Worm (Caenorhabditis elegans) whole organism, L1 larva: ENCODE measurements around the gene C05E4.7.

Experiments used
- aha-1 ChIP-seq: fragments of 150-350 bp; optimal IDR thresholded peaks from 2 replicates; lab custom pipeline; 2014; ENCODE audit warnings: missing biosample characterization, missing genetic modification characterization
- alr-1 ChIP-seq: fragments of 200-800 bp; sonication (Bioruptor generic); optimal IDR thresholded peaks from 2 replicates; lab custom pipeline; 2018; ENCODE audit warnings: borderline replicate concordance, mild to moderate bottlenecking, missing genetic modification characterization, missing compliant biosample characterization
- elt-2 ChIP-seq: sonication (generic microtip); optimal IDR thresholded peaks from 2 replicates; lab custom pipeline; 2016; ENCODE audit warnings: missing genetic modification characterization, mild to moderate bottlenecking, inconsistent platforms, missing compliant biosample characterization, missing genetic modification reagents
- fos-1 ChIP-seq: fragments of 150-350 bp; optimal IDR thresholded peaks from 2 replicates; lab custom pipeline; 2014; ENCODE audit warnings: missing biosample characterization, missing genetic modification characterization
- lin-14 ChIP-seq: fragments of 200-800 bp; sonication (Bioruptor generic); optimal IDR thresholded peaks from 2 replicates; lab custom pipeline; 2018; ENCODE audit warnings: mild to moderate bottlenecking, missing genetic modification characterization, moderate library complexity, missing compliant biosample characterization
- nhr-84 ChIP-seq: sonication (generic microtip); optimal IDR thresholded peaks from 2 replicates; lab custom pipeline; 2017; ENCODE audit warnings: missing biosample characterization, missing genetic modification characterization
- nhr-90 ChIP-seq: sonication (generic microtip); optimal IDR thresholded peaks from 2 replicates; lab custom pipeline; 2016; ENCODE audit warnings: mild to moderate bottlenecking, missing genetic modification characterization, missing compliant biosample characterization; ENCODE audit not compliant: poor library complexity
- pax-3 ChIP-seq: fragments of 200-800 bp; sonication (Bioruptor generic); optimal IDR thresholded peaks from 2 replicates; lab custom pipeline; 2018; ENCODE audit warnings: mild to moderate bottlenecking, missing genetic modification characterization, moderate library complexity, missing compliant biosample characterization
- rnt-1 ChIP-seq: sonication (generic microtip); optimal IDR thresholded peaks from 2 replicates; lab custom pipeline; 2016; ENCODE audit warnings: mild to moderate bottlenecking, missing genetic modification characterization, moderate library complexity, missing compliant biosample characterization
- snu-23 ChIP-seq: sonication (generic microtip); optimal IDR thresholded peaks from 2 replicates; lab custom pipeline; 2016; ENCODE audit warnings: missing genetic modification characterization, missing compliant biosample characterization
- unc-62 ChIP-seq: fragments of 150-350 bp; optimal IDR thresholded peaks from 2 replicates; lab custom pipeline; 2014; ENCODE audit warnings: missing biosample characterization, missing genetic modification reagents, missing genetic modification characterization
- ztf-4 ChIP-seq: fragments of 150-350 bp; optimal IDR thresholded peaks from 2 replicates; lab custom pipeline; 2014; ENCODE audit warnings: missing biosample characterization, missing genetic modification characterization

DNA sequence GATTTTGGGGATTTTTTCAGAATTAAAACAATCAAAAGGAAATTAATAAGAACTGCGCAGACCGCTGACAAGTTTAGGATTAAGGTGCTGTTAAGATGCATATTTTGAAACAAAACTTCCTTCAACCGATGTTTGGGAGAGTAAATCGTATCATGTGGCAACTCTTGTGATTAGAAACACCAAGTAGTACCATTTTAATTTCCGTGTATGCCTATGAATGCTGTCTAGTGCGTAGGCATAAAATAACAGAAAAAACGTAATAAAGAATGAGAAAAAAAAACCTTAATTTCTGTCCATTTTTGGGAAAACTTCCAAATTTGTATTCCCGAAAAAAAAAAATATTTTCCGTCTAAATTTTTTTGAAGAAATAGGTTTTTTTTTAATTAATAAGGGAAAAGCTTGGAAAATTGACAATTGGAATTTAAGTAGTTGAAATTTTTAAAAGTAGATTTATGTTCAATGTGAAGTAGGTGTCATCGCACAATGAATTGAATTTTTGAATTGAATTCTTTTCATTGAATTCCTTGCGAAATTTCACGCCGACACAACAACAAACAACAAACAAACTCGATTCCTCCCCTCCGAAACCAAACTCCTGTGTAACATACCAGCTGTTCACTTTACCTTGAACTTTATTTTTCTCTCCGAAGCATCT is 10.9 kb downstream of the C05E4.7 start, which contains the start of the genes str-262 and srp-1:
- no peak for TF ChIP-seq elt-2
- no peak for TF ChIP-seq aha-1 (tag; lab: Kevin White, UChicago)
- no peak for TF ChIP-seq fos-1
- no peak for TF ChIP-seq alr-1
- TF ChIP-seq nhr-90 (tag; lab: Kevin White, UChicago), result no peak
- TF ChIP-seq snu-23 (GFP tag; lab: Kevin White, UChicago), result no peak
- no peak for TF ChIP-seq lin-14 (GFP tag; lab: Kevin White, UChicago)
- TF ChIP-seq unc-62 (GFP tag; lab: Kevin White, UChicago), result no peak
- no peak for TF ChIP-seq ztf-4 (tag; lab: Kevin White, UChicago)
- no peak for TF ChIP-seq nhr-84
- TF ChIP-seq rnt-1 (tag; lab: Kevin White, UChicago), result no peak
- TF ChIP-seq pax-3 (tag; lab: Kevin White, UChicago), result no peak
